Worm (Caenorhabditis elegans) whole organism, L3 larva: ENCODE data around the gene AH6.3.

ENCODE experiments used
- pha-4 ChIP-seq: fragments of 150-350 bp; optimal IDR thresholded peaks from 2 replicates; lab custom pipeline; 2014; ENCODE audit warnings: missing biosample characterization, missing genetic modification reagents, missing genetic modification characterization
- pqm-1 ChIP-seq: fragments of 150-350 bp; optimal IDR thresholded peaks from 2 replicates; lab custom pipeline; 2017; ENCODE audit warnings: missing biosample characterization, missing genetic modification characterization, inconsistent platforms
- snpc-4 ChIP-seq: fragments of 150-350 bp; optimal IDR thresholded peaks from 2 replicates; lab custom pipeline; 2014; ENCODE audit warnings: missing biosample characterization, missing genetic modification characterization
- unc-39 ChIP-seq: sonication (generic microtip); optimal IDR thresholded peaks from 4 replicates; lab custom pipeline; 2017; ENCODE audit warnings: missing biosample characterization, missing genetic modification characterization
- ztf-11 ChIP-seq: fragments of 150-350 bp; optimal IDR thresholded peaks from 2 replicates; lab custom pipeline; 2014; ENCODE audit warnings: missing biosample characterization, missing genetic modification characterization

DNA sequence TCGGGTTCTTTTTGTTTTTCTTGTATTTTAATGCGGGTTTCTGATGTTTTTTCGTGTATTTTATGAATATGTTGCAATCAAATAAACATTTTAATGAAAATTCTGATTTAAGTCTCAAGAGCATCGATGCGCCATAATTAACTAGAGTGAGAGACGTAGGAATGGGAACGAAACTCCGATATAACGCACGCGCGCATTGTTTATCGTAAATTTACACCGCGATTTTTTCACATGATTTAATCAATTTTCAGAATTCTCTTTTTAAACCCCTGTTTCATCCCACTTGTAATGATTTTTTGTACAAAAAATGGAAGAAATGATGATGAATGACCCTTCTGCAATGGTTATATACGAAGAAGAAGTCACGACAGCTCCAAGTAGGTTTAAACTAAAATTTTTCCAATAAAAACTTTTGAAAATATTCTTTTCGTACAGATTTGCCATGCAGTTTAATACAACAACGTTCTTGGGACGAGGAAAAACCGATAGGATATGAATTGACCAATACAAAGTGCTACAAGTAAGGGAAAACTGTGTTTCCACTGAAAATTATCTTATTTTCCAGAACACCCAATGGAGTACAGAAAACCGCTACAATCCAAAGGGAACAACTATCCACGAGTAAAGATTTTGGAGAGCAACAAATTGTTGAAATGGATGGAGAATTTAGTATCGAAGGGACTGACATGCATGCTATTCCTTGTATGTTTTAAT lies 38.7 kb downstream of the AH6.3 start, which contains the start of gene zfp-2:
- TF ChIP-seq ztf-11 (tag; lab: Kevin White, UChicago) (no peak), snpc-4 (tag; lab: Kevin White, UChicago) (no peak), pha-4 (tag; lab: Kevin White, UChicago) (no peak), unc-39 (tag; lab: Kevin White, UChicago) (no peak), pqm-1 (no peak)
